Fruit fly (Drosophila melanogaster) Kc167 (cell line): Measurements from ENCODE around the gene Atg14.

Experiments
- Myc ChIP-seq: fragments of >200 bp; optimal IDR thresholded peaks from 2 replicates; lab custom pipeline; 2017; ENCODE audit warnings: missing external identifiers
- Sin3A ChIP-seq: fragments of >200 bp; optimal IDR thresholded peaks from 2 replicates; lab custom pipeline; 2018; ENCODE audit warnings: missing external identifiers
- h ChIP-seq: fragments of >200 bp; optimal IDR thresholded peaks from 3 replicates; lab custom pipeline; 2018; ENCODE audit warnings: missing external identifiers
- insv ChIP-seq: fragments of >200 bp; optimal IDR thresholded peaks from 3 replicates; lab custom pipeline; 2018; ENCODE audit warnings: missing external identifiers
- psq ChIP-seq: fragments of >200 bp; optimal IDR thresholded peaks from 2 replicates; lab custom pipeline; 2017; ENCODE audit warnings: missing external identifiers

- TF ChIP-seq psq (lab: Kevin White, UChicago) = no peak
- no peak for TF ChIP-seq Sin3A
- no peak for TF ChIP-seq h (lab: Kevin White, UChicago)
- TF ChIP-seq insv (lab: Kevin White, UChicago) = no peak
- TF ChIP-seq Myc (lab: Kevin White, UChicago) = no peak
These were observed 46.8 kb upstream of the Atg14 start for dm6 chr3R:29069208-29070072.
